Worm (Caenorhabditis elegans): Measurements from ENCODE around the gene C13C4.6.

- no peak for TF ChIP-seq alr-1 (tag; optimal IDR thresholded peaks at IDR 0.05)
- no peak for TF ChIP-seq nhr-11 (tag; optimal IDR thresholded peaks at IDR 0.05)
- no peak for TF ChIP-seq aly-2 (tag; optimal IDR thresholded peaks at IDR 0.05)
Measured at ce11 chrV:12074886-12075285, 46.5 kb upstream of the C13C4.6 start, which contains the start of gene R07B7.6.

All from whole organism, L2 larva.